Worm (Caenorhabditis elegans): ENCODE measurements around the gene vha-14.
A peak's percentile ranks its signal among the peaks of the same experiment; 100 is the strongest.

vha-14 gene

DNA sequence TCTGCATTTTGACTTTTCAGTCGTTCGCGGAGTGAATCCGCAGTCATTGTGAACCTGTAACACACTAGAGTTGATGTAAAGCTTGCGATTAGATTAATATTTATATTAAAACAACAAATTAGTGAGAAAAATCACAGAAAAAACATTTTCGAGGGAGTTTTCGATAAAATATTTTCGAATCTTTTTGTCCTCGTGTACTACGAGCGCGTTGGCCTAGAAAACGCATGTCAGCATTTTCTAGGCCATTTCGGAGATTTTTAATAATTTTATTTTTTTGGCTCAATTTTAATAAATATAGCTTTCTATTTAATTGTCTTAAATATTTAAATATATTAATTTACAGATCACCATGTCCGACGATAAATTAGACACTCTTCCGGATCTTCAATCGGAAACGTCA, 42.5 kb upstream of the vha-14 start, which contains the start of gene B0464.9:
B0464.9 (plus strand) TSS at position 344 of the 400 bp plus-strand sequence.
- TF ChIP-seq nhr-102 (tag; optimal IDR thresholded peaks at IDR 0.05) (peak; percentile 30), snpc-4 (tag; optimal IDR thresholded peaks at IDR 0.05) (no peak), cey-2 (tag; optimal IDR thresholded peaks at IDR 0.05; ENCODE audit: borderline replicate concordance, insufficient read depth) (no peak), lim-7 (GFP tag; IDR thresholded peaks at IDR 0.05) (no peak), unc-130 (GFP tag; optimal IDR thresholded peaks at IDR 0.05) (peak; percentile 85), Y105C5A.15 (GFP tag; IDR thresholded peaks at IDR 0.05) (no peak), duxl-1 (tag; optimal IDR thresholded peaks at IDR 0.05; ENCODE audit: poor library complexity) (peak; percentile 68), nhr-28 (tag; optimal IDR thresholded peaks at IDR 0.05) (peak; percentile 14), dmd-6 (GFP tag; IDR thresholded peaks at IDR 0.05) (peak; percentile 40), spr-3 (GFP tag; optimal IDR thresholded peaks at IDR 0.05) (no peak), dve-1 (tag; optimal IDR thresholded peaks at IDR 0.05; ENCODE audit: insufficient read depth) (peak; percentile 51), lsy-2 (tag; optimal IDR thresholded peaks at IDR 0.05) (peak in 1 of 2 experiments; percentile 80), hif-1 (tag; optimal IDR thresholded peaks at IDR 0.05) (peak in 1 of 2 experiments; percentile 78), ama-1 (optimal IDR thresholded peaks at IDR 0.05) (no peak), T20F7.1 (GFP tag; optimal IDR thresholded peaks at IDR 0.05) (no peak), nhr-41 (GFP tag; IDR thresholded peaks at IDR 0.05) (no peak), hlh-11 (tag; optimal IDR thresholded peaks at IDR 0.05) (peak; percentile 16), Y5F2A.4 (GFP tag; optimal IDR thresholded peaks at IDR 0.05) (no peak), mes-2 (tag; optimal IDR thresholded peaks at IDR 0.05; ENCODE audit: poor library complexity, severe bottlenecking) (peak; percentile 96), zag-1 (tag; optimal IDR thresholded peaks at IDR 0.05) (no peak), lin-29 (GFP tag; IDR thresholded peaks at IDR 0.05) (no peak), ceh-32 (tag; optimal IDR thresholded peaks at IDR 0.05; ENCODE audit: poor library complexity) (no peak), rbr-2 (tag; optimal IDR thresholded peaks at IDR 0.05) (peak; percentile 13), daf-16 (GFP tag; optimal IDR thresholded peaks at IDR 0.05) (no peak), daf-16 (tag; optimal IDR thresholded peaks at IDR 0.05) (peak; percentile 14), ZK546.5 (tag; optimal IDR thresholded peaks at IDR 0.05) (no peak), nhr-48 (tag; optimal IDR thresholded peaks at IDR 0.05) (no peak), mep-1 (tag; optimal IDR thresholded peaks at IDR 0.05) (peak; percentile 36), dpl-1 (GFP tag; optimal IDR thresholded peaks at IDR 0.05) (peak; percentile 78), F37D6.2 (tag; optimal IDR thresholded peaks at IDR 0.05) (no peak), mdl-1 (tag; optimal IDR thresholded peaks at IDR 0.05) (no peak), lin-38 (GFP tag; IDR thresholded peaks at IDR 0.05) (peak; percentile 77), unc-39 (tag; optimal IDR thresholded peaks at IDR 0.05) (no peak), nhr-111 (GFP tag; optimal IDR thresholded peaks at IDR 0.05) (no peak), mdt-29 (GFP tag; IDR thresholded peaks at IDR 0.05) (no peak)

DNA sequence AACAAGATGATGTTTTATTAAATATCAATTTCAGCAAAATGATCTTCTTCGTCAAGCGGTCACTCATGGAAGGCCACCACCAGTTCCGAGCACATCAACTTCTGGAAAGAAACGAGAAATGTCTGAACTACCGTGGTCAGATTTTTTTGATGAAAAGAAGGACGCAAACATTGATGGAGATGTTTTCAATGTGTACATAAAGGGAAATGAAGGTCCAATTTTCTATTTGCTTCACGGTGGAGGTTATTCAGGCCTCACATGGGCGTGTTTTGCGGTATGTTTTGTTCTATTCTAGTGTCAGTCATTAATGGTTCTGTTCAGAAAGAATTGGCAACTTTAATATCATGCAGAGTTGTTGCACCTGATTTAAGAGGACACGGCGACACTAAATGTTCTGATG, 42.0 kb upstream of the vha-14 start, which contains the start of gene B0464.6:
B0464.6 (minus strand) TSS at position 101 of the 400 bp plus-strand sequence.
- TF ChIP-seq unc-62 (GFP tag; optimal IDR thresholded peaks at IDR 0.05 in 1 of 2), result peak in 1 of 2 experiments; percentile 65
- no peak for TF ChIP-seq unc-62 (tag; optimal IDR thresholded peaks at IDR 0.05)
- no peak for TF ChIP-seq set-16 (GFP tag; IDR thresholded peaks at IDR 0.05)
- TF ChIP-seq daf-12 (tag; optimal IDR thresholded peaks at IDR 0.05), result no peak
- TF ChIP-seq T20F7.1 (GFP tag; optimal IDR thresholded peaks at IDR 0.05), result no peak
- TF ChIP-seq mdt-29 (GFP tag; IDR thresholded peaks at IDR 0.05), result no peak
- TF ChIP-seq pha-4 (GFP tag; IDR thresholded peaks at IDR 0.05), result no peak
- no peak for TF ChIP-seq pha-4 (tag; optimal IDR thresholded peaks at IDR 0.05)
